Worm (Caenorhabditis elegans) whole organism, L3 larva: Measurements from ENCODE around the gene srlf-29.
"Not testable (repeated sequence)": the region's sequence is repeated elsewhere in the genome, so short reads cannot be mapped to it uniquely, and the experiment has no call there.

Source experiments
- aly-2 ChIP-seq: fragments of 150-350 bp; optimal IDR thresholded peaks from 2 replicates; lab custom pipeline; 2014; ENCODE audit warnings: missing biosample characterization, missing genetic modification characterization
- ama-1 ChIP-seq: fragments of 150-350 bp; optimal IDR thresholded peaks from 2 replicates; lab custom pipeline; 2018
- ceh-16 ChIP-seq: sonication (generic microtip); optimal IDR thresholded peaks from 2 replicates; lab custom pipeline; 2017; ENCODE audit warnings: missing biosample characterization, missing genetic modification characterization
- egl-27 ChIP-seq: sonication (generic microtip); optimal IDR thresholded peaks from 4 replicates; lab custom pipeline; 2017; ENCODE audit warnings: missing biosample characterization, missing genetic modification reagents, missing genetic modification characterization
- egl-5 ChIP-seq: fragments of 150-350 bp; optimal IDR thresholded peaks from 2 replicates; lab custom pipeline; 2017; ENCODE audit warnings: missing biosample characterization, missing genetic modification reagents, missing genetic modification characterization, inconsistent platforms
- elt-1 ChIP-seq: fragments of 150-350 bp; optimal IDR thresholded peaks from 2 replicates; lab custom pipeline; 2014; ENCODE audit warnings: missing biosample characterization, missing genetic modification characterization
- elt-2 ChIP-seq: sonication (generic microtip); optimal IDR thresholded peaks from 2 replicates; lab custom pipeline; 2016; ENCODE audit warnings: missing genetic modification reagents, mild to moderate bottlenecking, missing genetic modification characterization, missing compliant biosample characterization
- fos-1 ChIP-seq: fragments of 150-350 bp; optimal IDR thresholded peaks from 2 replicates; lab custom pipeline; 2014; ENCODE audit warnings: missing biosample characterization, missing genetic modification characterization
- hmg-11 ChIP-seq: sonication (generic microtip); optimal IDR thresholded peaks from 2 replicates; lab custom pipeline; 2016; ENCODE audit warnings: missing genetic modification characterization, missing compliant biosample characterization
- jun-1 ChIP-seq: fragments of 150-350 bp; optimal IDR thresholded peaks from 2 replicates; lab custom pipeline; 2014; ENCODE audit warnings: missing biosample characterization, missing genetic modification reagents, missing genetic modification characterization
- lin-15B ChIP-seq: fragments of 150-350 bp; optimal IDR thresholded peaks from 2 replicates; lab custom pipeline; 2014; ENCODE audit warnings: missing biosample characterization, missing genetic modification characterization
- lin-39 ChIP-seq: fragments of 150-350 bp; optimal IDR thresholded peaks from 2 replicates; lab custom pipeline; 2018; ENCODE audit warnings: missing biosample characterization, missing genetic modification reagents, missing genetic modification characterization
- lsy-12 ChIP-seq: sonication (generic microtip); optimal IDR thresholded peaks from 2 replicates; lab custom pipeline; 2016; ENCODE audit warnings: mild to moderate bottlenecking, missing genetic modification characterization, missing compliant biosample characterization
- mdl-1 ChIP-seq: fragments of 150-350 bp; optimal IDR thresholded peaks from 2 replicates; lab custom pipeline; 2014; ENCODE audit warnings: missing biosample characterization, missing genetic modification characterization
- mml-1 ChIP-seq: fragments of 150-350 bp; sonication (generic microtip); optimal IDR thresholded peaks from 3 replicates; lab custom pipeline; 2014; ENCODE audit warnings: missing biosample characterization, missing genetic modification characterization
- nfya-1 ChIP-seq: sonication (generic microtip); optimal IDR thresholded peaks from 2 replicates; lab custom pipeline; 2017; ENCODE audit warnings: missing genetic modification characterization, mild to moderate bottlenecking, missing compliant biosample characterization, antibody characterized with exemption, moderate library complexity; ENCODE audit not compliant: insufficient read depth
- nhr-12 ChIP-seq: fragments of 150-350 bp; optimal IDR thresholded peaks from 2 replicates; lab custom pipeline; 2014; ENCODE audit warnings: missing biosample characterization, missing genetic modification characterization
- nhr-237 ChIP-seq: fragments of 150-350 bp; optimal IDR thresholded peaks from 2 replicates; lab custom pipeline; 2014; ENCODE audit warnings: missing biosample characterization, missing genetic modification characterization
- nhr-25 ChIP-seq: sonication (generic microtip); optimal IDR thresholded peaks from 2 replicates; lab custom pipeline; 2017; ENCODE audit warnings: missing biosample characterization, missing genetic modification characterization
- nhr-28 ChIP-seq: fragments of 150-350 bp; optimal IDR thresholded peaks from 2 replicates; lab custom pipeline; 2014; ENCODE audit warnings: missing biosample characterization, missing genetic modification characterization
- nhr-43 ChIP-seq: sonication (generic microtip); optimal IDR thresholded peaks from 2 replicates; lab custom pipeline; 2016; ENCODE audit warnings: mild to moderate bottlenecking, missing genetic modification characterization, missing compliant biosample characterization; ENCODE audit not compliant: poor library complexity, severe bottlenecking
- nhr-67 ChIP-seq: fragments of 150-350 bp; optimal IDR thresholded peaks from 2 replicates; lab custom pipeline; 2014; ENCODE audit warnings: missing biosample characterization, missing genetic modification characterization
- nhr-76 ChIP-seq: fragments of 150-350 bp; sonication (generic microtip); optimal IDR thresholded peaks from 5 replicates; lab custom pipeline; 2014; ENCODE audit warnings: missing biosample characterization, missing genetic modification characterization
- sea-2 ChIP-seq: fragments of 150-350 bp; sonication (generic microtip); optimal IDR thresholded peaks from 4 replicates; lab custom pipeline; 2014; ENCODE audit warnings: missing biosample characterization, missing genetic modification reagents, missing genetic modification characterization
- skn-1 ChIP-seq: fragments of 150-350 bp; optimal IDR thresholded peaks from 2 replicates; lab custom pipeline; 2014; ENCODE audit warnings: missing biosample characterization, missing genetic modification characterization
- snpc-4 ChIP-seq: fragments of 150-350 bp; optimal IDR thresholded peaks from 2 replicates; lab custom pipeline; 2014; ENCODE audit warnings: missing biosample characterization, missing genetic modification characterization
- unc-39 ChIP-seq: sonication (generic microtip); optimal IDR thresholded peaks from 4 replicates; lab custom pipeline; 2017; ENCODE audit warnings: missing biosample characterization, missing genetic modification characterization
- zag-1 ChIP-seq: fragments of 150-350 bp; optimal IDR thresholded peaks from 2 replicates; lab custom pipeline; 2014; ENCODE audit warnings: missing biosample characterization, missing genetic modification characterization
- ztf-11 ChIP-seq: fragments of 150-350 bp; optimal IDR thresholded peaks from 2 replicates; lab custom pipeline; 2014; ENCODE audit warnings: missing biosample characterization, missing genetic modification characterization
- ztf-4 ChIP-seq: fragments of 150-350 bp; optimal IDR thresholded peaks from 2 replicates; lab custom pipeline; 2014; ENCODE audit warnings: missing biosample characterization, missing genetic modification characterization

srlf-29 gene

ce11 chrII:1624572-1624971 lies 41.6 kb upstream of the srlf-29 start, which contains the start of gene fbxa-160:
Gene fbxa-160, minus strand, starts transcription at chrII:1624672.
- no peak for TF ChIP-seq egl-27
- TF ChIP-seq ama-1 (lab: Kevin White, UChicago) = no peak
- TF ChIP-seq nfya-1 (tag; lab: Kevin White, UChicago) = no peak
- TF ChIP-seq lsy-12 (tag; lab: Kevin White, UChicago) = no peak
- TF ChIP-seq nhr-12 (tag; lab: Kevin White, UChicago) = no peak
- no peak for TF ChIP-seq nhr-67 (tag; lab: Kevin White, UChicago)
- TF ChIP-seq lin-15B (tag; lab: Kevin White, UChicago) = no peak
- TF ChIP-seq lin-39 (tag; lab: Kevin White, UChicago) = no peak
- TF ChIP-seq nhr-25 (tag; lab: Kevin White, UChicago) = no peak
- TF ChIP-seq sea-2 (GFP tag; lab: Kevin White, UChicago) = no peak
- TF ChIP-seq nhr-28 (tag; lab: Kevin White, UChicago) = no peak
- no peak for TF ChIP-seq unc-39 (tag; lab: Kevin White, UChicago)
- TF ChIP-seq hmg-11 (tag; lab: Kevin White, UChicago) = no peak
- TF ChIP-seq jun-1 (tag; lab: Kevin White, UChicago) = no peak
- TF ChIP-seq fos-1 (tag; lab: Kevin White, UChicago) = no peak
- no peak for TF ChIP-seq mml-1 (tag; lab: Kevin White, UChicago)
- no peak for TF ChIP-seq nhr-237 (tag; lab: Kevin White, UChicago)
- no peak for TF ChIP-seq elt-1 (tag; lab: Kevin White, UChicago)

DNA sequence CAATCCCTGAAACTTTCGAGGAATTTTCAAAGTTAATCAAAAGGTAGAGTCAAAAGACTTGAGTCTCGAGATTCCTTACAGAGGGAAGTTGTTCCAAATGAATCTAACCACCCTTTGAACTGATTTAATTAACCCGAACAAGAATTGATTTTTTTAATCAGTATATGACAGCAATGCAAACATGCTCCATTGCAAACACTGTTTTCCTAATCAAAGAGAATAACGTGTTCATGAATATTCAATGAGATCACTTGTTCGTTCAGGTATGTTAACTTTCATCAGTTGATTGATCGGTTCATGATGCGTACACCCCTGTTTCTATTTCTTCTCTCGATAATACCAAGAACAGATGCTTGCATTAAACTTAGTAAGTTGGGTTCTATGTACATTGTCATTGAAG lies 40.5 kb upstream of the srlf-29 start, which contains the start of gene C08E3.14:
C08E3.14 (plus strand) TSS at position 301 of the 400 bp plus-strand sequence.
- TF ChIP-seq ztf-4 (tag; lab: Kevin White, UChicago) (no peak), aly-2 (tag; lab: Kevin White, UChicago) (no peak), ama-1 (lab: Kevin White, UChicago) (no peak), ztf-11 (tag; lab: Kevin White, UChicago) (no peak), elt-2 (no peak), skn-1 (tag; lab: Kevin White, UChicago) (no peak), nhr-12 (tag; lab: Kevin White, UChicago) (no peak), jun-1 (tag; lab: Kevin White, UChicago) (no peak), snpc-4 (tag; lab: Kevin White, UChicago) (no peak), elt-1 (tag; lab: Kevin White, UChicago) (no peak), zag-1 (tag; lab: Kevin White, UChicago) (no peak), ceh-16 (tag; lab: Kevin White, UChicago) (no peak), lsy-12 (tag; lab: Kevin White, UChicago) (no peak), mdl-1 (tag; lab: Kevin White, UChicago) (no peak), nhr-43 (no peak), nhr-67 (tag; lab: Kevin White, UChicago) (no peak), lin-39 (tag; lab: Kevin White, UChicago) (no peak), egl-5 (tag; lab: Kevin White, UChicago) (no peak), fos-1 (tag; lab: Kevin White, UChicago) (no peak)

- TF ChIP-seq jun-1, hmg-11, mml-1 (tag; lab: Kevin White, UChicago): not testable (repeated sequence)
These were observed 38.3 kb upstream of the srlf-29 start, which contains the start of gene C08E3.15 for ce11 chrII:1627783-1628182. Gene C08E3.15, minus strand, starts transcription at chrII:1627883.

DNA sequence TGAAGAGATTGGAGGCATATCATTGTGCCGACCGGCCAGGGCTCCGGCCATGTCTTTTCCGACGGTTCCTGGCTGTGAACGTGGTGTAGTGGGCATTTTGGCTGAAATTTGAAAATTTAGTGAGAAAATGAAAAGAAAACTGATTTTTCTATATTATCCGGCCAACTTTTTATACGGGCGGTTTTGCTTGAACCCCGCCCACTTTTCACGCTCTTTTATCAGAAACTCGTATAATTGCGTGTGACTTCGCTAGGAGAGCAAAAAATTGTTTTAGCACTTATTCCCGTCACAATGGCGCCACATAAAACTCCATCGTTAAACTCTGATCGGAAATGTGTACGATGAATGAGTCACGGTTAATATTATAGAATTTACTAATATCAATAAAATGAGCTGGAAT lies 33.9 kb upstream of the srlf-29 start, which contains the start of gene C08E3.13:
C08E3.13 (minus strand) TSS at position 101 of the 400 bp plus-strand sequence.
- TF ChIP-seq skn-1, nhr-76, hmg-11 (tag; lab: Kevin White, UChicago): not testable (repeated sequence)

DNA sequence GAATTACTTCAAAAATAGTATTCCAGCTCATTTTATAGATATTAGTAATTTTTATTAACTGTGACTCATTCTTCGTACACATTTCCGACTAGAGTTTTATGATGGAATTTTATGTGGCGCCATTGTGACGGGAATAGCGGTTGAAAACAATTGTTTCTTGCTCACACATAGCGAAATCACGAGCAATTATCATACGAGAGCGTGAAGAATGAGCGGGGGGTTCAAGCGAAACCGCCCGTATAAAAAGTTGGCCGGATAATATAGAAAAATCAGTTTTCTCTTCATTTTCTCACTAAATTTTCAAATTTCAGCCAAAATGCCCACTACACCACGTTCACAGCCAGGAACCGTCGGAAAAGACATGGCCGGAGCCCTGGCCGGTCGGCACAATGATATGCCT lies 32.6 kb upstream of the srlf-29 start, which contains the start of gene C08E3.1:
C08E3.1 (plus strand) TSS at position 301 of the 400 bp plus-strand sequence.
- not testable (repeated sequence) for TF ChIP-seq unc-39, skn-1, ztf-4 (tag; lab: Kevin White, UChicago)
